Fruit fly (Drosophila melanogaster) whole organism, pupa: ENCODE data around the gene CG7272.

ENCODE experiments used
- CG10348 ChIP-seq: fragments of 200-800 bp; sonication (Bioruptor generic); IDR thresholded peaks from 2 replicates; pipeline ENCODE4 v1.3.6; 2022; ENCODE audit warnings: missing biosample characterization, missing genetic modification characterization
- CG12605 ChIP-seq: fragments of 200-800 bp; sonication (Bioruptor generic); IDR thresholded peaks from 2 replicates; pipeline ENCODE4 v1.3.6; 2022; ENCODE audit warnings: missing biosample characterization, missing genetic modification characterization
- CG13204 ChIP-seq: fragments of 200-800 bp; sonication (Bioruptor generic); optimal IDR thresholded peaks from 2 replicates; lab custom pipeline; 2018; ENCODE audit warnings: missing biosample characterization, mild to moderate bottlenecking, missing genetic modification characterization, moderate library complexity
- CG14655 ChIP-seq: fragments of 200-800 bp; sonication (Bioruptor generic); optimal IDR thresholded peaks from 3 replicates; lab custom pipeline; 2017; ENCODE audit warnings: mild to moderate bottlenecking, missing biosample characterization, missing genetic modification reagents, missing genetic modification characterization
- CG15710 ChIP-seq: fragments of 200-800 bp; sonication (Bioruptor generic); optimal IDR thresholded peaks from 2 replicates; lab custom pipeline; 2018; ENCODE audit warnings: missing biosample characterization, mild to moderate bottlenecking, missing genetic modification characterization, moderate library complexity
- CG17806 ChIP-seq: fragments of 200-800 bp; sonication (Bioruptor generic); optimal IDR thresholded peaks from 2 replicates; lab custom pipeline; 2018; ENCODE audit warnings: missing biosample characterization, mild to moderate bottlenecking, missing genetic modification characterization, moderate library complexity
- CG34367 ChIP-seq: fragments of 200-800 bp; sonication (Bioruptor generic); optimal IDR thresholded peaks from 2 replicates; lab custom pipeline; 2018; ENCODE audit warnings: missing biosample characterization, mild to moderate bottlenecking, missing genetic modification characterization
- CG4496 ChIP-seq: fragments of 200-800 bp; sonication (Bioruptor generic); IDR thresholded peaks from 3 replicates; pipeline ENCODE4 v1.3.6; 2022; ENCODE audit warnings: missing biosample characterization, missing genetic modification characterization
- CG8159 ChIP-seq: fragments of 200-800 bp; sonication (Bioruptor generic); optimal IDR thresholded peaks from 3 replicates; lab custom pipeline; 2018; ENCODE audit warnings: missing biosample characterization, mild to moderate bottlenecking, missing genetic modification characterization, moderate library complexity
- CG9948 ChIP-seq: fragments of 200-800 bp; sonication (Bioruptor generic); optimal IDR thresholded peaks from 2 replicates; lab custom pipeline; 2018; ENCODE audit warnings: missing biosample characterization, mild to moderate bottlenecking, missing genetic modification characterization, moderate library complexity
- EcR ChIP-seq: fragments of 200-800 bp; sonication (Bioruptor generic); optimal IDR thresholded peaks from 3 replicates; lab custom pipeline; 2019; ENCODE audit warnings: missing biosample characterization, missing genetic modification characterization, mild to moderate bottlenecking, moderate library complexity, missing genetic modification reagents
- Snoo ChIP-seq: fragments of 200-800 bp; sonication (Bioruptor generic); optimal IDR thresholded peaks from 3 replicates; lab custom pipeline; 2017; ENCODE audit warnings: missing biosample characterization, mild to moderate bottlenecking, missing genetic modification characterization, inconsistent platforms
- fd96Ca ChIP-seq: fragments of 200-800 bp; sonication (Bioruptor generic); IDR thresholded peaks from 3 replicates; pipeline ENCODE4 v1.3.6; 2022; ENCODE audit warnings: missing biosample characterization, missing genetic modification characterization
- gl ChIP-seq: fragments of 200-800 bp; sonication (Bioruptor generic); optimal IDR thresholded peaks from 2 replicates; lab custom pipeline; 2018; ENCODE audit warnings: missing biosample characterization, mild to moderate bottlenecking, missing genetic modification characterization
- rn ChIP-seq: fragments of 200-800 bp; sonication (Bioruptor generic); IDR thresholded peaks from 2 replicates; pipeline ENCODE4 v1.3.6; 2022; ENCODE audit warnings: missing biosample characterization, missing genetic modification characterization

Gene CG7272

DNA sequence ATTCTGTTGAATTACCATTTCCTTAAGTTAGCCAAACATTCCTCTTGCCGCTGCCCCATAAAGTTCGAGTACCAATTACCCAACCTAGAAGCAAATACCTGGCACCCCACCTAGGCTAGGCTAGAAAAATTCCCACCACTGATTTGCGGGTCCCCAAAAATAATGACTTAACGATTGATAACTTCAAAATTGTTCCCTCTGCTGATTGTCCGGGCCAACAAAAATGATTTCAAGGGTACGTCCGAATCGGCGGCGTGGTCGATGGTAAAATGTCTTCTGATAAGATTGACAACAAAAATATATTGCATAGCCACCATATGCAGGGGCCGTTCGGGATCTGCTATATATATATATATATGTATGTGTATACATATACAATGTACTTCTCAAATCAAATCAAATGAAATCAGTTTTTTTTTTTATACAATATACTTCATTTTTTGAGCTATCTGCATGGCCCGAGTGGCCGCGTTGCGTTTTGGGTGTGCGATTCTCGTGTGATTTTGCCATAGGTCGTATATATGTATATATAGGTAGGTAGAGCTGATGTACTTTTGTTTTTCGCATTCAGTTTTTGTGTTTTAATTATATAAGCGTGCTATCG is 46.6 kb downstream of the CG7272 start:
- no peak for TF ChIP-seq CG12605 (GFP tag; lab: Robert Waterston, UW)
- no peak for TF ChIP-seq CG13204
- no peak for TF ChIP-seq CG15710 (tag; lab: Kevin White, UChicago)
- no peak for TF ChIP-seq CG9948 (tag; lab: Kevin White, UChicago)
- TF ChIP-seq rn (GFP tag; lab: Robert Waterston, UW): no peak
- TF ChIP-seq fd96Ca (GFP tag; lab: Robert Waterston, UW): no peak
- no peak for TF ChIP-seq gl (tag; lab: Kevin White, UChicago)
- TF ChIP-seq CG10348 (GFP tag; lab: Robert Waterston, UW): no peak
- TF ChIP-seq CG4496 (GFP tag; lab: Robert Waterston, UW): no peak
- no peak for TF ChIP-seq CG14655
- TF ChIP-seq CG8159: no peak
- no peak for TF ChIP-seq Snoo
- no peak for TF ChIP-seq EcR (GFP tag; lab: Kevin White, UChicago)

DNA sequence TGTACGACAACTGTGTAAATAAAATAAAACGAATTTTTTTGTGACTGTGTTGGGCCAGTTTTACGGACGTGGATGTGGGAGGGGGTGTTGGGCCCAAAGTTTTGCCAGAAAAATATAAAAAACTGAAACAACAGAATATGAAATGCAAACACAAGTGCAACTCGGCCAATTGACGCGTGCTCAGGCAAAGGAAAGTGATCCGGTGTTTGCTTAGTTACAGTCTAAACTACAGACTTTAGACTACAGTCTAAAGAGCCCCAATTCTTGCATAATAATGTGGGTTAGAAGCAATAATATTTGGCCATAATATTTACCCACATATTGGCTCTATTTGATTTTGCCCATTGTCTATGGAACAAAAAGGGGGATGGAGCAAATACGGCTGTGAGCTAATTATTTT is 48.1 kb downstream of the CG7272 start:
- no peak for TF ChIP-seq CG34367 (tag; lab: Kevin White, UChicago)
- no peak for TF ChIP-seq CG12605 (GFP tag; lab: Robert Waterston, UW)
- no peak for TF ChIP-seq CG17806 (tag; lab: Kevin White, UChicago)
- no peak for TF ChIP-seq CG8159
- TF ChIP-seq fd96Ca (GFP tag; lab: Robert Waterston, UW): no peak
